Worm (Caenorhabditis elegans): Measurements from ENCODE around the gene coq-6.

Gene coq-6

DNA sequence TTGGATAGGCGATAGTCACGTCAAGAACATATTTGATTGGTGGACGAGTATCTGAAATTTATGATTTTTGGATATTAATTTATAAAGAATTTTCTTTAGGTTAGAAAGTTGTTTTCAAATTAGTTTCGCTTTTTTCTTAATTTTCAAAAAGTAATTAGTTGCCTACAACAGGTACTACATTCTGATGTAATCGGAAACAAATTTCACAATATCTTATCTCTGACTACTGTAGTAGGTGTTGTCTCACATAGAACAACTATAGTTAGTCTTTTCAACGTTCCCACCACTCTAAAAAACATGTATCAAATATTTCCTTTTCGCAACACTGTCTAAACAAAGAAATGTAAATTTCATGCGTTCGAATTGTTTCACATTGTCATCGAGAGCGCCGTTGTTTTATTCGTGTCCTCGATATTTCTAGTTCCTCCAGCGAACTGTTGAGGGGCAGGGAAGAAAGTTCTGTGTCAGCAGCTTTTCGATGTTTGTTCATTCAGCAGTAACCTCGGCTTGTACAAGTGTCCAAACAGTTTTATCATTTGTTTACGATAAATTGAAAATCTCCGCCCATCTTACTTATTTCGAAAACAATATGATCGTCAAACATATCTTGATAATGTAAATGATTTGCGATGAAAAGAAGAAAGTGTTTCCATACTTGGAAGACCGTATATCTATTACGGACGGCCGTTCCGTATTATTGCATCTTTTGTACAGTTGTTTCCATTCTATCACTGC lies 7.2 kb upstream of the coq-6 start:
- no peak for TF ChIP-seq unc-62 (GFP tag; optimal IDR thresholded peaks at IDR 0.05)

DNA sequence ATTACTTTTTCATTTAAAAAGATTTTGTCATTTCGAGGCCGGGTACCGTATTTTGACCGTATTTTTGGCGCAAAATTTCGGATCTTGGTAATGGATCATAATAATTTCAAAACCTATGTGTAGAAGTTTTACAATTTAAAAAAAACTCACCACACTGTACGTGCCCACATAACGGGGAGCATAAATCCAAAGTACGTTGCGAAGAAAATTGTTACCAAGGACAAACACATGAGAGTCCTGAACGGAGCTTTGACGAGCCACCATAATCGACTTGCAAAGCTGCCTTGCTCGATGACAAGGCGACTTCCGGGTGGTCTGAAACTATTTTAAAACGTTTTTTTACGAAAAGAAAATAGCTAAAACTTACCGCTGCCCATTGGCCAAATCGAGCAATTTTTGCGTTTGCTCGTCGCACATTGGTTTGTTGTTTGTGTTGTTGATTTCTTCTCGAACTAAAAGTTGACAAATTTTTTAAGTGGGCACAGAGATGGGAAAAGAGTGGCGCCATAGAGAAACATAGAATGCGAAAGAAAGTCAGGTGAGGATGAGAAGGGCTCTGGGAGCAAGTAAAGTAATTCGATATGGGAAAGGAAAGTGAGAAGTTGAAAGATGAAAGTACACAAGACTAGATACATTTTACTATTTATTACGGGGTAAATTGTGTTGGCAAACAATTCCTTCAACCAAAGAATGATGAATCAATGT lies 3.8 kb upstream of the coq-6 start:
- TF ChIP-seq unc-62 (GFP tag; optimal IDR thresholded peaks at IDR 0.05): no peak

DNA sequence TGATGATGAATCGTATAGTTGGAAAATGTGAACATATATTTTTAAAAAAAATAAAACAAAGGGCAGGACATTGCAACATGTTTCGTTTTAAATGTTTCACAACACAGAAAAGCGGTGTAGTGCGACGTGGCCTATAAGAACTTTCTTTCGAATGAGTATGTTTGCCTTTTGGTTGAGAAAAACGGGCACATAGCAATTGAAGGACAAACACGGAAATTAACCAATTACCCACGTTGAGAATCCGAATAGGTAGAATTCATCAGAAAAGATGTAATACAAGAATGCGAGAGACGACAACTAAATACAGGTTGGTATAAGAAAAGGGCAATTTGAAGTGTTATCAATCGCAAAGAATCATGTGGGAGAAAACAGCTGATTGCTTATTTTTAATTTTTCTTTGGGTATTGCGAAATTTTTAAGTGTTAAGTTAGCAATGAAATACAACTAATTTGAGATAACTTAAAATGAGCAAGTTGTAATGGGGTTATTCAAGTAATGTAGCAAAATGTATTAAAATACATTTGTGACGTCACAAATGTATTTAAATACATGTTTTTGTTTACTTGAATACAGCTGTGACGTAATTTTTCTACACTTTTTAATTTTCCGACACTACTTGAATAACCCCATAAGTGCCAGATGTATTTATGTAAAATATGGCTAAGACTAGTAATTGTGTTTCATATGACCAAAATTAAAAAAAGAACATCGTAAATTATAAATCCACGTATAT lies 3.1 kb upstream of the coq-6 start, which contains the start of gene acl-14:
acl-14 (minus strand) TSS at position 316 of the 733 bp plus-strand sequence.
- no peak for TF ChIP-seq unc-62 (GFP tag; optimal IDR thresholded peaks at IDR 0.05)

DNA sequence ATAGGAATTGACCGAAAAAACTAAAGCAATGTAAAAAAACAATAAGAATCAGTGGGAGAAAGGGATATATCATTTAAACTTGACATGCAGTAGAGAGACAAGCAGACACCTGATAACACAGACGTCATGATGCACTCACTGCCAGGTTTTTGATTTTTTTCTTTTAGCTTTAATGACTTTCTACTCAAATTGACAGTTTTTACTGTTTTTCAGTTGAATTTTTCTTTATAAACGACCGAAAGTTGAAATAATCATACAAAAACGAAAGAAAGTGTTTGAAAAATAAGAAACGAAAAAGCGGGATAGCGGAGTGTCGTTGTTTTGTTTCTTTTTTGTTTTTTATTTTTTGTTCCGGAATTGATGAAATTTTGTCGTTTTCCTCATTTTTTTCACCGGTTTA lies 2.3 kb upstream of the coq-6 start, which contains the start of gene ucp-4:
ucp-4 (plus strand) TSS at position 83 of the 400 bp plus-strand sequence.
- TF ChIP-seq unc-62 (GFP tag; optimal IDR thresholded peaks at IDR 0.05): no peak

DNA sequence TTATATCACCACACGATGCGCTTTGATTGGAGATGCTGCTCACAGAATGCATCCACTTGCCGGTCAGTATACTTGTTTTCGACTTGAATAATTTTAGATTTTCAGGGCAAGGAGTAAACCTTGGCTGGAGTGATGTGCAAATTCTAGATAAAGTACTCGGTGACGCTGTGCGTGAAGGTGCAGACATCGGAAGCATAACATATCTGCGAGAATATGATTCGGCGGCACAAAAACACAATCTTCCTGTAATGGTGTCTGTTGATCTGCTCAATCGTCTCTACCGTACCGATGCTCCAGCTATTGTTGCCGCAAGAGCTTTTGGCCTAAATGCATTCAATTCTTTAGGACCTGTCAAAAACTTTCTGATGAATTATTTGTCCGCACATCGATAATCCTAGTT lies 1.9 kb downstream of the coq-6 start:
- TF ChIP-seq unc-62 (GFP tag; optimal IDR thresholded peaks at IDR 0.05): no peak

DNA sequence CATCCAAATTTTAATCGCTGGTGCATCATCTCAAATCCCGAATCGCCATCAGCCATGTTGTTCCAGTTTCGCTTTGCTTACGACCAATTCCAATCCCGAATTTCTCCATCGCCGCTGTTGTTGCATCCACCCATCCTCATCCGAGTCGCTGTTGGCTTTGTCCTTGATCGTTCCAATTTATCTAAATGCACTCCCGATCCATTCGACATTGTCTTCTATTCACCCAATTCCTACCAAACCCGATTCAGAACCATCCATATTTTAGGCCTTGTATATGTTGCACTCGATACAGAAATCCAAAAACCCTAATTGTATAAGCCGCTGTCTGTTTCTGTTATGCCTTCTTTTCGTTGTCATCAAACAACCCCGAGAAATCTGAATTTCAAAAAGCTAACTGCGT lies 3.8 kb downstream of the coq-6 start:
- no peak for TF ChIP-seq unc-62 (GFP tag; optimal IDR thresholded peaks at IDR 0.05)

DNA sequence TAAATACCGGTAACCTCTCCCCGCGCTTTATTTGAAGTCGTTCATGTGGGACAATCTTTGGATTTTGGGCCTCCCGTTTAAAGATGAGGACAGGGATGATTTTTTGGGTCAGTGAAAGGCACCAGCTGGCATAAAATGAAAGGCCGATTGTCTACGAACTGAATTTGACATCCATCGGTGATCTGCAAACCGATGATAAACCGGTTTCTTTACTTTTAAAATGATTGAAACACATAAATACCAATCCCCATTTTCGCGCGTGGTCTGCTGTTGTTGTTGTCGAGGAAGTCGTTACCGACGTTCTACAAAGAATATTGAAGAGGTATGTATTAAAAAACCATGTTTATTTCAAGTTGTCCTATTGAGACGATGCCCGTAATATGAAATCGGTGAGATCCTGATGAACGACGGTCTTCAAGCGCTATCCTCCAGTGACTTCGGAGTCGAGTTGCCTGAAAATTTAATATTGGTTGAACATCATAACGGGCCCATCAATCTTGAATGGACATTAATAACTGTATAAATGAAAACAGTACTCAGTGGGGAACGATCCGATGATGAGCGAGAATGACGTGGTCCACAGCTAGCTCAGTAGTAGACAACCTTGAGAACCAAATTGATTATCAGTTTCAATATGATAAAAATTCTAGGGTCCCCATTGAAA lies 6.5 kb downstream of the coq-6 start:
- TF ChIP-seq unc-62 (GFP tag; optimal IDR thresholded peaks at IDR 0.05): no peak

DNA sequence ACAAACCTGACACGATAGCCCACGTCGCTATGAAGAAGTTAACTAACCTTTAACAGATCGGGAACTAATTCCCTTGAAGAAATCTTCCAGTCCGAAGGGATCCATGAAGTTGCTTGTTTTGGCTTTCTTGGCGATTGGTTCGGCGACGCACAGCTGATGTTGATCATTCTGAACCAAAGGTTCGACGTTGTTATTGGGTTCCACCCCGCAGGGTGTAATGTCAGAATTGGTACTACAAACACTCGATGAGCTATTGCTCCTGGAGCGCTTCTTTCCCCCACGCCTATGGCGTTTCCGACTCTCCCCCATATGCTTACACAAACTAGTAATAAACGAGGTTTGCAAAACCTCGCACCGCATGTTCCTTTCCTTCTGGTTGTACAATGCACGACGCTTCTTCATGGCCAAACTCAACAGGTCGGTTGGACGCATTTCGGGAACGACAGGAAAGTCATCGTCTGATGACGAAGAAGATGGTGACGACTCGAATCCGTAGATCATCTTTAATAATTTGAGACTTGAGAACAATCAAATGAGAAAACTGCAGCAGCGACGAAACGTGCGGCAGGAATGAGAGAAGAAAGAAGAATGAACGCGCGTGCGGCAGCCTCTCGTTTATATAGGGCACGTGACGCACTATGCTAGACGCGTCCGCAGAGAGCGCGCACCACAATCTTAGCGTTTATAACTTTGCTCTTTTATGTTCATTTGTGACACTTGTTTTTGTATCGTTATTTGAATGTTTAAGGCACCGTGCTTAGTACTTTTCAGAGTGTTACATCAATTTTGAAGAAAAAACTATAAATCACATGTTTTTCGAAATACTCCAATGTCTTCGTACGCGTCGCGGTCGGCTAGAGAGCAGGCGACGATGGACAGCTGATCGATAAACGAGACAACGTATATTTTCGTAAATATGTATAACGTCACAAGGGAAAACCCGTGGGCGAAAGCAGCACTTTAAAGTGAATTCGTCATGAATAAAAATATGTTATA lies 7.4 kb downstream of the coq-6 start, which contains the start of gene tos-1:
tos-1 (minus strand) TSS at position 575 of the 996 bp plus-strand sequence.
- no peak for TF ChIP-seq unc-62 (GFP tag; optimal IDR thresholded peaks at IDR 0.05)

DNA sequence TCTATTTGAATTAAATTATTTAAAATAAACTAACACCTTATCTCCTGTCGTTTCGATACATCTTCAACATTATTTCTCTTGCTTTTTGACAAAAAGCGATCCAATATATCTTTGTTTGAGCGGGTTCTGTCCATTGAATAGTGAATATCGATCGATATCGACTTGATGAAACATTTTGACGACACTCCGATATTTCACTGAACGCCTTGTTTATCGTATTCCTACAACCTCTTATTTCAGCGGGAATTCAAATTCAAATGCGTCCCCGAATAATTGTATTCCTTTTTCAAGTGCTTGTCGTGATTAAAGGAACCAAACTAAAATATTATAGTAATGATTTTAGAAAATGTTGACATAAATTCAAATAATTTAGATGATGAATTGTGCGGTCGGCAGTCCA lies 10.2 kb downstream of the coq-6 start, which contains the start of the genes K07B1.7 and try-5:
K07B1.7 (minus strand) TSS at position 159 of the 400 bp plus-strand sequence.
try-5 (plus strand) TSS at position 241 of the 400 bp plus-strand sequence.
- TF ChIP-seq unc-62 (GFP tag; optimal IDR thresholded peaks at IDR 0.05): no peak

DNA sequence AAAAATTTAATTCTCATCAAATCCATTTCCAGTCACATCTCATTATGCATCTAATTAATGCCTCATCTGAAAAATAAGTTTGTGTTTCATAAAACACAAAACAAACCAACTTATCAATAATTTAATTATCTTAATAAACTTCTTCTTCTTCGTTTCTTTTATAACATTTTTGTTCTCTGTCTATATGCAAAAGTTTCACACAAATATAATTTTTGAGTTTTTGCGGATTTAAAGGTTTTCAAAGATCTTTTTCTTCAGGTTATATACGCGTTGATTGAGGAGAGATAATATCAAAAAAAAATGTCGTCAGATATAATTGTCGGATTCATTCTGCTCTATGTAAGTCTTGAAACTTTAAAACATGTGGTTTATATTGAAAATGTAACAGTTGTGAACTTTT lies 13.1 kb downstream of the coq-6 start, which contains the start of gene srx-47:
srx-47 (plus strand) TSS at position 301 of the 400 bp plus-strand sequence.
- TF ChIP-seq unc-62 (GFP tag; optimal IDR thresholded peaks at IDR 0.05): no peak

DNA sequence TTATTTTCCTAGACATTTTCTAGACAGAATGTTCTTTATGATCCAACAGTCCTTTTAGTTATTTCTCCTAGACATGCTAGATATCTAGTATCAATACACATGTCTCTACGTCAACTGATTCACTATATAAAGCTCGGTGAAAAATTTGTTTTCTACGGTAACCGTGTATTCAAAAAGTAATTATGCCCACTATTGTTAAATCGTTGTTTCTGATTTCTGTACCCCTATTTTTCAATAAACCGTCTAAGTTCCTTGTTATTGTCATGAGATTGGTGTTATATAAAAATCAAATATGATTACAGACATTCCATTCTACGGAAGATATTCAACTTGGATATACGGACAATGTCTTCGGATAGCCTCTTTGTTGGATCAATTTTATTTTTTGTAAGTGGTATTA lies 16.4 kb downstream of the coq-6 start, which contains the start of gene srx-46:
srx-46 (plus strand) TSS at position 301 of the 400 bp plus-strand sequence.
- TF ChIP-seq unc-62 (GFP tag; optimal IDR thresholded peaks at IDR 0.05): no peak

DNA sequence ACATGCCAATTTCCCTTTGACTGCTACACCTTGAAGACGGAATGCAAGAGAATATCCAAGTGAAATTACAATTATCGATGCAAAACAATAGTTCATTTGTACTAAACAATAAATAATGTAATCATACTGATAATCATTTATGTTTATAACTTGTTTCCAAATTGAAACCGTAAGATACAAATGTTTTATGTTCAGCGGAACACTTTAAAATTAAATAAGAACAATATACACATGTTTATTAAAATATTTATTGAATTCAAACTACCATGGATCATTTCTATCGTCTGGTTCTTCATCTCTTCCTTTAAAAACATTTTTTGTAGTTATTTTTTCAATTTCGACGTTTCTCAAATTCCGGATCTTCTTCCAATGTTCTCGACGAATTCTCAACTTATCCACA lies 18.8 kb downstream of the coq-6 start, which contains the start of gene ttr-40:
ttr-40 (minus strand) TSS at position 101 of the 400 bp plus-strand sequence.
- no peak for TF ChIP-seq unc-62 (GFP tag; optimal IDR thresholded peaks at IDR 0.05)

DNA sequence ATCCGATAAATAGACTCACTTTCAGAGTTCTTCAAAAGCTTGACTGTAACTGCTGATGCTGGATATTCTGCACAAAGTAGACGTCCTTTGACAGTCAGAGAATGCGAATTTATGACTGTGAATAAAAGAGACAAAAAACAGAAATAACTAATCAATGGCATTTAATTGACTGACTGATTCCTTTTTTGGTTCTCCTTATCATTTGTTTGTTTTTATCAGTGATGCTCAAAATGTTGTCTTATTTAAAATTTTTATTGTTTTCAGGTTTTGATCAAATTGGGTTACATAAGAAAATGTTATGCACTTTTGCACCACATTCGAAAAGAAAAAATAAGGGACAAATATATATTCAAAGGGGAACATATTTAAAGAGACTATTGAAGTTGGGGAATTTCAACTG lies 19.8 kb downstream of the coq-6 start, which contains the start of gene ttr-49:
ttr-49 (minus strand) TSS at position 171 of the 400 bp plus-strand sequence.
- no peak for TF ChIP-seq unc-62 (GFP tag; optimal IDR thresholded peaks at IDR 0.05)

DNA sequence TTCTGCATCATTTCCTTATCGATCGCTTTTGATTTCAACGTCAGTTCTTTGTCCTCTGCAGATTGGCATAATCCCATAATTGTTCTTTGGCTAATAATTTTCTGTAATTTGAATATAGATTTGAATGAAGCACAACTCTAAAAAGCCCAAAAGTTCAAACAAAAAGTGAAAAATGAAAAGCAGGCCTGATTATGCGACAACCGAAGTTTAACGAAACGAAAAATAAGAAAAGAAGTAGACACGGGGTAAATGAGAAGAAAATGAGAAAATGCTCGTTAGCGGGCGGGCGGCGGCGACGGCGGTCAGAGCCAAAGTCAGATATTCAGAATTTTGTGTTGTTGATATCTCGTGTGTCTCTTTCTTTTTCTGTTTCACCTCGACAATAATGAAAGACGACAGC lies 23.1 kb downstream of the coq-6 start, which contains the start of gene gpa-3:
gpa-3 (minus strand) TSS at position 101 of the 400 bp plus-strand sequence.
- TF ChIP-seq unc-62 (GFP tag; optimal IDR thresholded peaks at IDR 0.05): no peak
